Worm (Caenorhabditis elegans) whole organism, L4/young adult: Measurements from ENCODE around the gene zip-3.

ENCODE experiments used
- W03F9.2 ChIP-seq: fragments of 150-350 bp; optimal IDR thresholded peaks from 2 replicates; lab custom pipeline; 2014; ENCODE audit warnings: missing biosample characterization, missing genetic modification characterization
- dao-5 ChIP-seq: sonication (generic microtip); optimal IDR thresholded peaks from 2 replicates; lab custom pipeline; 2016; ENCODE audit warnings: missing genotype, missing genetic modification characterization, moderate library complexity, missing compliant biosample characterization
- him-1 ChIP-seq: sonication (generic microtip); optimal IDR thresholded peaks from 2 replicates; lab custom pipeline; 2016; ENCODE audit warnings: missing genotype, missing genetic modification reagents, missing genetic modification characterization, missing compliant biosample characterization

DNA sequence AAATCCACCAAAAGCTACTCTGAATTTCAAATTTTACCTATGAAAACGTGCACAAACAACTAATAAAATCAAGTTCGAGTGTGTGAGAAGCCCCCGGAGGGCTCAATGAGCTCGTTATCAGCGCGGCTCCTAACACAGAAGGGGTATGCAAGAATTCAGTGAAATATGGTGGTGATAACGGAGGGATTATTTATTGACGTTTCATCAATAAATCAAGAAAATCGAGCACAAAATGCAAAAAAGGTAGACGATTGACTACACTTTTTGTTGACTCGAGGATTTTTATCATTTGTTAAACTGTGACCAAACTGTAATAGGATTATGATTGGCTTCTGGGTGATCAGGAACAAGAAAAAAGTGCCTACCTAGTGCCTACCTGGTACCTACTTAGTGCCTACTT lies at the start of gene zip-3:
- TF ChIP-seq him-1 (tag; lab: Kevin White, UChicago): no peak
- TF ChIP-seq dao-5 (tag; lab: Kevin White, UChicago): no peak
- no peak for TF ChIP-seq W03F9.2 (tag; lab: Kevin White, UChicago)
